Worm (Caenorhabditis elegans) whole organism, mixed stage, embryonic: ENCODE results near the gene umps-1.

ENCODE experiments used
- ces-1 ChIP-seq: fragments of 150-350 bp; optimal IDR thresholded peaks from 2 replicates; lab custom pipeline; 2014; ENCODE audit warnings: missing biosample characterization, missing genetic modification reagents, missing genetic modification characterization
- elt-1 ChIP-seq: sonication (generic microtip); optimal IDR thresholded peaks from 2 replicates; lab custom pipeline; 2017; ENCODE audit warnings: missing genetic modification characterization, mild to moderate bottlenecking, missing compliant biosample characterization, antibody characterized with exemption, moderate library complexity, borderline replicate concordance; ENCODE audit not compliant: insufficient read depth
- mep-1 ChIP-seq: fragments of 150-350 bp; optimal IDR thresholded peaks from 2 replicates; lab custom pipeline; 2017; ENCODE audit warnings: missing biosample characterization, missing genetic modification reagents, missing genetic modification characterization, inconsistent platforms
- nhr-28 ChIP-seq: fragments of 150-350 bp; optimal IDR thresholded peaks from 2 replicates; lab custom pipeline; 2014; ENCODE audit warnings: missing biosample characterization, missing genetic modification characterization
- sptf-1 ChIP-seq: sonication (generic microtip); optimal IDR thresholded peaks from 2 replicates; lab custom pipeline; 2017; ENCODE audit warnings: mild to moderate bottlenecking, missing genetic modification characterization, moderate library complexity, missing compliant biosample characterization
- unc-39 ChIP-seq: fragments of 150-350 bp; optimal IDR thresholded peaks from 2 replicates; lab custom pipeline; 2014; ENCODE audit warnings: missing biosample characterization, missing genetic modification characterization
- unc-62 ChIP-seq: fragments of 150-350 bp; optimal IDR thresholded peaks from 2 replicates; lab custom pipeline; 2014; ENCODE audit warnings: missing biosample characterization, missing genetic modification reagents, missing genetic modification characterization
- zip-8 ChIP-seq: fragments of 150-350 bp; optimal IDR thresholded peaks from 2 replicates; lab custom pipeline; 2014; ENCODE audit warnings: missing biosample characterization, missing genetic modification characterization

DNA sequence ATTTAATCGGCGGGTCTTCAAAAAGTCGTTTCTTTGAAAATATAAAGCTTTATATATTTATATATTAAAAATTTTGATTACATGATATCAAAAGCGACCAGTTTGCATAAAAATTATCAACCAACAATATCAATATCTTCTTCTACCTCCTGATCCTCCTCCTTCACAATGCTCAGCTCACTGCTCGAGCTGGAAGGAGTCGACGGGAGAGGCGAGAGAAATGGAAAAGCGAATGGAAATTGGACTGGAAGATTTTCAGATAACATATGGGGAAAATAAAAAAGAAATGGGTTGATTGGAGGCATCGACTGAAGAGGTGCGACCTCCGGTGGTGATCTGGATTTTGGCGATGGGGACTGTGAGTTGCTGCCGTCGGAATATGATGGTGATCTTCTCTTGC, 17.5 kb downstream of the umps-1 start:
- TF ChIP-seq nhr-28: no peak
- TF ChIP-seq zip-8: no peak
- TF ChIP-seq ces-1 (GFP tag; lab: Kevin White, UChicago): no peak
- no peak for TF ChIP-seq mep-1
- TF ChIP-seq sptf-1 (tag; lab: Kevin White, UChicago): no peak
- TF ChIP-seq unc-39: no peak
- TF ChIP-seq elt-1: no peak
- TF ChIP-seq unc-62: no peak
